Worm (Caenorhabditis elegans) whole organism, L3 larva: ENCODE results near the gene nxf-1.

Experiments
- ZK546.5 ChIP-seq: sonication (generic microtip); optimal IDR thresholded peaks from 2 replicates; lab custom pipeline; 2017; ENCODE audit warnings: missing biosample characterization, missing genetic modification characterization
- aly-2 ChIP-seq: fragments of 150-350 bp; optimal IDR thresholded peaks from 2 replicates; lab custom pipeline; 2014; ENCODE audit warnings: missing biosample characterization, missing genetic modification characterization
- ama-1 ChIP-seq: fragments of 150-350 bp; optimal IDR thresholded peaks from 2 replicates; lab custom pipeline; 2018
- ceh-16 ChIP-seq: sonication (generic microtip); optimal IDR thresholded peaks from 2 replicates; lab custom pipeline; 2017; ENCODE audit warnings: missing biosample characterization, missing genetic modification characterization
- ceh-28 ChIP-seq: fragments of 150-350 bp; optimal IDR thresholded peaks from 2 replicates; lab custom pipeline; 2014; ENCODE audit warnings: missing biosample characterization, missing genetic modification reagents, missing genetic modification characterization
- ceh-82 ChIP-seq: fragments of 150-350 bp; optimal IDR thresholded peaks from 2 replicates; lab custom pipeline; 2014; ENCODE audit warnings: missing biosample characterization, missing genetic modification characterization
- ceh-9 ChIP-seq: sonication (generic microtip); optimal IDR thresholded peaks from 2 replicates; lab custom pipeline; 2018; ENCODE audit warnings: missing biosample characterization, missing genetic modification characterization
- daf-12 ChIP-seq: fragments of 150-350 bp; optimal IDR thresholded peaks from 2 replicates; lab custom pipeline; 2014; ENCODE audit warnings: missing biosample characterization, missing genetic modification reagents, missing genetic modification characterization
- egl-27 ChIP-seq: sonication (generic microtip); optimal IDR thresholded peaks from 4 replicates; lab custom pipeline; 2017; ENCODE audit warnings: missing biosample characterization, missing genetic modification reagents, missing genetic modification characterization
- egl-5 ChIP-seq: fragments of 150-350 bp; optimal IDR thresholded peaks from 2 replicates; lab custom pipeline; 2017; ENCODE audit warnings: missing biosample characterization, missing genetic modification reagents, missing genetic modification characterization, inconsistent platforms
- elt-2 ChIP-seq: sonication (generic microtip); optimal IDR thresholded peaks from 2 replicates; lab custom pipeline; 2016; ENCODE audit warnings: missing genetic modification reagents, mild to moderate bottlenecking, missing genetic modification characterization, missing compliant biosample characterization
- elt-3 ChIP-seq, 3 experiments: fragments of 150-350 bp in 1 of 3; sonication (generic microtip) in 2 of 3; optimal IDR thresholded peaks; 2 replicates in 2 of 3; 4 replicates in 1 of 3; lab custom pipeline; 2014 to 2017; ENCODE audit warnings: missing biosample characterization in 3 of 3, missing genetic modification characterization in 3 of 3
- eor-1 ChIP-seq, 2 experiments: fragments of 150-350 bp; optimal IDR thresholded peaks; 2 replicates each; lab custom pipeline; 2014 to 2018; ENCODE audit warnings: missing biosample characterization in 2 of 2, missing genetic modification characterization in 2 of 2
- fkh-10 ChIP-seq: sonication (generic microtip); optimal IDR thresholded peaks from 2 replicates; lab custom pipeline; 2017; ENCODE audit warnings: missing biosample characterization, missing genetic modification reagents, missing genetic modification characterization
- fkh-2 ChIP-seq: fragments of 150-350 bp; optimal IDR thresholded peaks from 2 replicates; lab custom pipeline; 2014; ENCODE audit warnings: missing biosample characterization, missing genetic modification reagents, missing genetic modification characterization
- hmg-11 ChIP-seq: sonication (generic microtip); optimal IDR thresholded peaks from 2 replicates; lab custom pipeline; 2016; ENCODE audit warnings: missing genetic modification characterization, missing compliant biosample characterization
- jun-1 ChIP-seq: fragments of 150-350 bp; optimal IDR thresholded peaks from 2 replicates; lab custom pipeline; 2014; ENCODE audit warnings: missing biosample characterization, missing genetic modification reagents, missing genetic modification characterization
- lin-15B ChIP-seq: fragments of 150-350 bp; optimal IDR thresholded peaks from 2 replicates; lab custom pipeline; 2014; ENCODE audit warnings: missing biosample characterization, missing genetic modification characterization
- mdl-1 ChIP-seq: fragments of 150-350 bp; optimal IDR thresholded peaks from 2 replicates; lab custom pipeline; 2014; ENCODE audit warnings: missing biosample characterization, missing genetic modification characterization
- mml-1 ChIP-seq: fragments of 150-350 bp; sonication (generic microtip); optimal IDR thresholded peaks from 3 replicates; lab custom pipeline; 2014; ENCODE audit warnings: missing biosample characterization, missing genetic modification characterization
- nfya-1 ChIP-seq: sonication (generic microtip); optimal IDR thresholded peaks from 2 replicates; lab custom pipeline; 2017; ENCODE audit warnings: missing genetic modification characterization, mild to moderate bottlenecking, missing compliant biosample characterization, antibody characterized with exemption, moderate library complexity; ENCODE audit not compliant: insufficient read depth
- nhr-11 ChIP-seq: fragments of 150-350 bp; optimal IDR thresholded peaks from 2 replicates; lab custom pipeline; 2014; ENCODE audit warnings: missing biosample characterization, missing genetic modification characterization
- nhr-23 ChIP-seq: fragments of 150-350 bp; optimal IDR thresholded peaks from 2 replicates; lab custom pipeline; 2014; ENCODE audit warnings: missing biosample characterization, missing genetic modification reagents, missing genetic modification characterization
- nhr-25 ChIP-seq: sonication (generic microtip); optimal IDR thresholded peaks from 2 replicates; lab custom pipeline; 2017; ENCODE audit warnings: missing biosample characterization, missing genetic modification characterization
- nhr-43 ChIP-seq: sonication (generic microtip); optimal IDR thresholded peaks from 2 replicates; lab custom pipeline; 2016; ENCODE audit warnings: mild to moderate bottlenecking, missing genetic modification characterization, missing compliant biosample characterization; ENCODE audit not compliant: poor library complexity, severe bottlenecking
- nhr-67 ChIP-seq: fragments of 150-350 bp; optimal IDR thresholded peaks from 2 replicates; lab custom pipeline; 2014; ENCODE audit warnings: missing biosample characterization, missing genetic modification characterization
- nhr-77 ChIP-seq: fragments of 150-350 bp; optimal IDR thresholded peaks from 2 replicates; lab custom pipeline; 2014; ENCODE audit warnings: missing biosample characterization, missing genetic modification characterization
- pha-4 ChIP-seq: fragments of 150-350 bp; optimal IDR thresholded peaks from 2 replicates; lab custom pipeline; 2014; ENCODE audit warnings: missing biosample characterization, missing genetic modification reagents, missing genetic modification characterization
- pqm-1 ChIP-seq: fragments of 150-350 bp; optimal IDR thresholded peaks from 2 replicates; lab custom pipeline; 2017; ENCODE audit warnings: missing biosample characterization, missing genetic modification characterization, inconsistent platforms
- sea-2 ChIP-seq: fragments of 150-350 bp; sonication (generic microtip); optimal IDR thresholded peaks from 4 replicates; lab custom pipeline; 2014; ENCODE audit warnings: missing biosample characterization, missing genetic modification reagents, missing genetic modification characterization
- skn-1 ChIP-seq: fragments of 150-350 bp; optimal IDR thresholded peaks from 2 replicates; lab custom pipeline; 2014; ENCODE audit warnings: missing biosample characterization, missing genetic modification characterization
- snpc-4 ChIP-seq: fragments of 150-350 bp; optimal IDR thresholded peaks from 2 replicates; lab custom pipeline; 2014; ENCODE audit warnings: missing biosample characterization, missing genetic modification characterization
- tbx-2 ChIP-seq: sonication (generic microtip); optimal IDR thresholded peaks from 2 replicates; lab custom pipeline; 2016; ENCODE audit warnings: mild to moderate bottlenecking, missing genetic modification characterization, missing compliant biosample characterization
- zag-1 ChIP-seq: fragments of 150-350 bp; optimal IDR thresholded peaks from 2 replicates; lab custom pipeline; 2014; ENCODE audit warnings: missing biosample characterization, missing genetic modification characterization
- ztf-4 ChIP-seq: fragments of 150-350 bp; optimal IDR thresholded peaks from 2 replicates; lab custom pipeline; 2014; ENCODE audit warnings: missing biosample characterization, missing genetic modification characterization

The nxf-1 gene

DNA sequence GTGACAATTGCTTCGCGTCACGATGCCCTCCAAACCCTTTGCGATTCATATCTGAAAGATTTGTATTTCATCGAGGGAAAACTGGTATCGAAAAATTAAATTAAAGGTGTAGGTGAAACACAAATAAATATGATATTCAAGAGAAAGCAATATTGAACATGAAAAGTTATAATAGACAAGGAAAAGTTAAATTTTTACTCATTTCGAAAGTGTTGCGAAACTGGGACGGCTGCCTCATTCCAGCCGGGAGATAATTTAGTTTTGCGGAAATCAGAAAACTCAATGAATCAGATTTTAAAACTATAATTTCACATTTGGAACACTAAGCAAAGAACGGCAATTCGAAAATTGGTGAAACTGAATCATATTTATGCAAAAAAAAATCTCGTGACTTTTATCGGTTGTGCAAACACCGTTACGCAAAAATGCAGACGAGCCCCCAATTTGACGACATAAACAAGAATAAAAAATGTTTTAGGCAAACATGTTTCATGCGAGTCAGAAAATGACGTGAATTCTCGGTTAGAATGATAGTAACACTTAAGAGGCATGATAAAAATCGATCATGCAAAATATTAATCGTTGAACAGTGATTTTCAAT lies at the start of gene nxf-1, which contains the start of gene C15H11.11:
Gene nxf-1, minus strand, starts transcription at position 51 of the 601 bp plus-strand sequence.
Gene C15H11.11, plus strand, starts transcription at position 536 of the 601 bp plus-strand sequence.
- TF ChIP-seq ztf-4 (tag; lab: Kevin White, UChicago) (no peak), snpc-4 (tag; lab: Kevin White, UChicago) (peak; percentile 77), elt-2 (tag; lab: Kevin White, UChicago) (peak; percentile 77), ama-1 (peak; percentile 61), nhr-25 (tag; lab: Kevin White, UChicago) (peak; percentile 44), fkh-10 (GFP tag; lab: Kevin White, UChicago) (no peak), mml-1 (tag; lab: Kevin White, UChicago) (no peak), egl-5 (peak; percentile 79), jun-1 (tag; lab: Kevin White, UChicago) (peak; percentile 79), ceh-28 (tag; lab: Kevin White, UChicago) (peak; percentile 58), lin-15B (peak; percentile 56), nhr-23 (tag; lab: Kevin White, UChicago) (peak; percentile 51), eor-1 (tag; optimal IDR thresholded peaks at IDR 0.05; lab: Kevin White, UChicago) (no peak), hmg-11 (tag; lab: Kevin White, UChicago) (peak; percentile 73), skn-1 (peak; percentile 28), egl-27 (tag; lab: Kevin White, UChicago) (no peak), fkh-2 (no peak), pqm-1 (peak; percentile 68), ceh-9 (no peak), nhr-11 (tag; lab: Kevin White, UChicago) (no peak), pha-4 (tag; lab: Kevin White, UChicago) (peak; percentile 88), nfya-1 (peak; percentile 60), nhr-43 (tag; lab: Kevin White, UChicago) (peak; percentile 40), aly-2 (tag; lab: Kevin White, UChicago) (no peak), elt-3 (tag; optimal IDR thresholded peaks at IDR 0.05; lab: Kevin White, UChicago) (no peak), daf-12 (tag; lab: Kevin White, UChicago) (no peak), tbx-2 (tag; lab: Kevin White, UChicago) (no peak), ceh-82 (no peak), nhr-77 (tag; lab: Kevin White, UChicago) (no peak), ceh-16 (tag; lab: Kevin White, UChicago) (no peak)
- TF ChIP-seq, all 47 proteins: peak for 15

DNA sequence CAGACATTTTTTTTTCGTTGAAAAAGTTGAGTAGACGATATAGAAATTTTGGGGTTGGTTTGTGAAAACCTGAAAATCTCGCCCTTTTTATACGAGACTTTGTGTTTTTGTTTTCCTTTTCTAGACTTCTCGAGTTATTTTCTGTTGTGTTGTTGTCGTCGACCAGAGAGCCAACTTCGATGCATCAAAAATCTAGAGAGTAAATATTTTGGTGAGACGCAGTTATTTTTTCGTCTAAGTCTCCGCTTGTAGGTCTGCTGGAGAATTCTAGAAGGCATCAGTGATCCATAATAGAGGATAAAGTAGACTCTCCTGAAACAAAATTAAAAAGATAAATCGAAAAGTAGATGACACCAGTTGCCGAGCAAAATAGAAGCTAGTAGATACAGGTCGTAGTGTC lies 49.6 kb upstream of the nxf-1 start, which contains the start of gene F08H9.4:
Gene F08H9.4, minus strand, starts transcription at position 61 of the 400 bp plus-strand sequence.
- no peak for TF ChIP-seq sea-2 (GFP tag; lab: Kevin White, UChicago)

DNA sequence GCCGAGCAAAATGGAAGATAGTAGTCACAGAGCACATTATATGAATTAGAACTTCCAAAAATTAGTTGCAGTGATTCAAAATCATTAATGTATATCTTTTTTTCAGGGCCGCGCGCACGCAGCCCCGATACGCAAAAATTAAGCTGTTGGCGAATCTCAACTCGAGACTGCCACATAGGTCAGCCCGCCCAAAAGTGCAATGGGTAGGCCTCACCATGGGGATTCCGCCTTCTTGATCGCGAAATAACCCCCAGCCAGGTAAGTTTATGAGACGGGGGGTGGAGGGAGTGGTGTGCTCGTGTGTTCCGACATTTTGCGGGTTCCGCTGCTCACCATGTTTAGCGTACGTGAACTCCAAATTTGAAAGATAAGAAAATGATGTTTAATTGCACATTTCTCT lies 48.3 kb upstream of the nxf-1 start, which contains the start of gene F08H9.3:
Gene F08H9.3, minus strand, starts transcription at position 252 of the 400 bp plus-strand sequence.
- TF ChIP-seq ama-1 = peak; percentile 3
- TF ChIP-seq elt-2 (tag; lab: Kevin White, UChicago) = peak; percentile 69
- TF ChIP-seq snpc-4 (tag; lab: Kevin White, UChicago) = peak; percentile 87
- peak; percentile 69 for TF ChIP-seq pqm-1

ce11 chrV:14462653-14463052 lies 47.8 kb upstream of the nxf-1 start:
- TF ChIP-seq pha-4 (tag; lab: Kevin White, UChicago) (peak; percentile 64), nhr-67 (tag; lab: Kevin White, UChicago) (no peak)

DNA sequence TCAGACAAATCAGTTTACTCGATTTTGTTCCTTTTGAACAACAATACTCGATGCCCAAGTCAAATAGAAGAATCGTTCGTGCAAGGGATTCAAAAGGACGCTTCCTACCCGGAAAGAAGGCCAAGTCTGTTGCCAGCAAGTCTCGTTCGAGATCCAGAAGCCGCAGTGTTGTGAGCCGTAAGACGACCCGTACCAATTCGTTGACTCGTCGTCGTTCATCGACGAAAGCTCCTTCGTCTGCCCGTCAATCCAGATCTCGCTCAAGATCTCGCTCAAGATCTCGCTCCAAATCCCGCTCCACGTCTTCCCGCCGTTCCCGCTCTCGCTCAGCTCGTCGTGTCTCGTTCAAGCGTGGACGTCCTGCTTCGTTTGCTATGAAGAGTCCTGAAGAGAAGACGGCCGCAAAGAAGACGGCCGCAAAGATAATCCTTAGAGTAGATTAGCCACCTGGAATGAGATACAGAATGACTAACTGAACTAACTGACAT lies 45.8 kb upstream of the nxf-1 start, which contains the start of gene F08H9.2:
Gene F08H9.2, plus strand, starts transcription at position 51 of the 488 bp plus-strand sequence.
- no peak for TF ChIP-seq ceh-82
- TF ChIP-seq zag-1 (tag; lab: Kevin White, UChicago) = no peak
- TF ChIP-seq fkh-10 (GFP tag; lab: Kevin White, UChicago) = no peak
- no peak for TF ChIP-seq skn-1
- no peak for TF ChIP-seq mdl-1
- no peak for TF ChIP-seq egl-27 (tag; lab: Kevin White, UChicago)
- TF ChIP-seq nhr-23 (tag; lab: Kevin White, UChicago) = no peak
- TF ChIP-seq jun-1 (tag; lab: Kevin White, UChicago) = no peak
- TF ChIP-seq elt-3 (tag; optimal IDR thresholded peaks at IDR 0.05; lab: Kevin White, UChicago) = no peak
- no peak for TF ChIP-seq ceh-16 (tag; lab: Kevin White, UChicago)
- TF ChIP-seq ZK546.5 (tag; lab: Kevin White, UChicago) = no peak
- TF ChIP-seq pqm-1 = no peak
